Worm (Caenorhabditis elegans) whole organism, L4 larva: ENCODE measurements around the gene clec-204.

Source experiments
- D1046.2 ChIP-seq: fragments of 200-800 bp; sonication (Bioruptor generic); IDR thresholded peaks from 2 replicates; pipeline ENCODE4 v1.3.6; 2022; ENCODE audit warnings: missing genetic modification characterization, missing compliant biosample characterization
- F26F4.8 ChIP-seq: fragments of 200-800 bp; sonication (Bioruptor generic); conservative IDR thresholded peaks from 2 replicates; pipeline ENCODE4 v1.3.6; 2022; ENCODE audit warnings: missing genetic modification characterization, missing compliant biosample characterization
- F44E2.7 ChIP-seq: fragments of 200-800 bp; sonication (Bioruptor generic); IDR thresholded peaks from 2 replicates; pipeline ENCODE4 v2.1.2; 2022; ENCODE audit warnings: missing genetic modification characterization, missing compliant biosample characterization
- Y105C5A.15 ChIP-seq: fragments of 200-800 bp; sonication (Bioruptor generic); IDR thresholded peaks from 2 replicates; pipeline ENCODE4 v1.3.6; 2022; ENCODE audit warnings: missing genetic modification characterization, missing compliant biosample characterization
- Y48G9A.11 ChIP-seq: fragments of 200-800 bp; sonication (Bioruptor generic); IDR thresholded peaks from 2 replicates; pipeline ENCODE4 v1.3.6; 2022; ENCODE audit warnings: missing genetic modification reagents, missing genetic modification characterization, missing compliant biosample characterization
- Y75B8A.6 ChIP-seq: fragments of 200-800 bp; sonication (Bioruptor generic); IDR thresholded peaks from 2 replicates; pipeline ENCODE4 v1.3.6; 2022; ENCODE audit warnings: missing genetic modification reagents, missing genetic modification characterization, missing compliant biosample characterization
- ZK337.2 ChIP-seq: fragments of 200-800 bp; sonication (Bioruptor generic); IDR thresholded peaks from 2 replicates; pipeline ENCODE4 v1.3.6; 2022; ENCODE audit warnings: missing genetic modification reagents, missing genetic modification characterization, missing compliant biosample characterization
- aha-1 ChIP-seq: fragments of 150-350 bp; peaks from one replicate; lab custom pipeline; 2014; ENCODE audit warnings: missing biosample characterization, missing genetic modification characterization
- ceh-44 ChIP-seq: fragments of 200-800 bp; sonication (Bioruptor generic); IDR thresholded peaks from 2 replicates; pipeline ENCODE4 v1.3.6; 2022; ENCODE audit warnings: missing genetic modification reagents, missing genetic modification characterization, missing compliant biosample characterization
- daf-8 ChIP-seq: fragments of 200-800 bp; sonication (Bioruptor generic); IDR thresholded peaks from 2 replicates; pipeline ENCODE4 v1.3.6; 2022; ENCODE audit warnings: missing genetic modification characterization, missing compliant biosample characterization
- dmd-8 ChIP-seq: fragments of 200-800 bp; sonication (Bioruptor generic); IDR thresholded peaks from 2 replicates; pipeline ENCODE4 v1.3.6; 2022; ENCODE audit warnings: missing genetic modification characterization, missing compliant biosample characterization
- dmd-9 ChIP-seq: fragments of 200-800 bp; sonication (Bioruptor generic); IDR thresholded peaks from 2 replicates; pipeline ENCODE4 v1.3.6; 2022; ENCODE audit warnings: missing genetic modification reagents, missing genetic modification characterization, missing compliant biosample characterization
- egl-43 ChIP-seq: fragments of 200-800 bp; sonication (Bioruptor generic); IDR thresholded peaks from 2 replicates; pipeline ENCODE4 v1.3.6; 2022; ENCODE audit warnings: missing genetic modification reagents, missing genetic modification characterization, missing compliant biosample characterization
- hlh-11 ChIP-seq: fragments of 200-800 bp; sonication (Bioruptor generic); optimal IDR thresholded peaks from 2 replicates; lab custom pipeline; 2018; ENCODE audit warnings: mild to moderate bottlenecking, missing genetic modification characterization, missing compliant biosample characterization
- lim-7 ChIP-seq: fragments of 200-800 bp; sonication (Bioruptor generic); IDR thresholded peaks from 2 replicates; pipeline ENCODE4 v1.3.6; 2022; ENCODE audit warnings: missing genetic modification characterization, missing compliant biosample characterization
- lin-29 ChIP-seq: fragments of 200-800 bp; sonication (Bioruptor generic); IDR thresholded peaks from 2 replicates; pipeline ENCODE4 v1.3.6; 2022; ENCODE audit warnings: missing genetic modification reagents, missing genetic modification characterization, missing compliant biosample characterization
- lin-38 ChIP-seq: fragments of 200-800 bp; sonication (Bioruptor generic); IDR thresholded peaks from 2 replicates; pipeline ENCODE4 v1.3.6; 2022; ENCODE audit warnings: missing genetic modification reagents, missing genetic modification characterization, missing compliant biosample characterization
- lsy-2 ChIP-seq, 2 experiments: fragments of 150-350 bp in 1 of 2; sonication (generic microtip) in 1 of 2; optimal IDR thresholded peaks; 2 replicates each; lab custom pipeline; 2014 to 2017; ENCODE audit warnings: missing biosample characterization in 2 of 2, missing genetic modification characterization in 2 of 2
- madf-5 ChIP-seq, 2 experiments: fragments of 200-800 bp; sonication (Bioruptor generic); IDR thresholded peaks; 2 replicates each; pipeline ENCODE4 v1.3.6; 2022; ENCODE audit warnings: missing compliant biosample characterization in 2 of 2, missing genetic modification characterization in 2 of 2
- mdt-29 ChIP-seq: fragments of 200-800 bp; sonication (Bioruptor generic); IDR thresholded peaks from 2 replicates; pipeline ENCODE4 v1.3.6; 2022; ENCODE audit warnings: missing genetic modification reagents, missing genetic modification characterization, missing compliant biosample characterization
- mes-2 ChIP-seq: sonication (generic microtip); optimal IDR thresholded peaks from 2 replicates; lab custom pipeline; 2016; ENCODE audit warnings: missing genotype, mild to moderate bottlenecking, missing genetic modification characterization, missing compliant biosample characterization; ENCODE audit not compliant: poor library complexity, severe bottlenecking
- nhr-11 ChIP-seq: fragments of 150-350 bp; optimal IDR thresholded peaks from 2 replicates; lab custom pipeline; 2014; ENCODE audit warnings: missing biosample characterization, missing genetic modification characterization
- php-3 ChIP-seq: fragments of 200-800 bp; sonication (Bioruptor generic); IDR thresholded peaks from 2 replicates; pipeline ENCODE4 v1.3.6; 2022; ENCODE audit warnings: missing genetic modification reagents, missing genetic modification characterization, missing compliant biosample characterization
- pqm-1 ChIP-seq: sonication (generic microtip); optimal IDR thresholded peaks from 2 replicates; lab custom pipeline; 2017; ENCODE audit warnings: missing biosample characterization, missing genetic modification characterization
- rbr-2 ChIP-seq: sonication (generic microtip); optimal IDR thresholded peaks from 2 replicates; lab custom pipeline; 2016; ENCODE audit warnings: missing genotype, missing genetic modification characterization, missing compliant biosample characterization
- saeg-2 ChIP-seq: fragments of 200-800 bp; sonication (Bioruptor generic); IDR thresholded peaks from 2 replicates; pipeline ENCODE4 v1.3.6; 2022; ENCODE audit warnings: missing genetic modification reagents, missing genetic modification characterization, missing compliant biosample characterization
- tag-97 ChIP-seq: fragments of 200-800 bp; sonication (Bioruptor generic); IDR thresholded peaks from 2 replicates; pipeline ENCODE4 v1.3.6; 2022; ENCODE audit warnings: missing genetic modification characterization, missing compliant biosample characterization
- zag-1 ChIP-seq: fragments of 150-350 bp; optimal IDR thresholded peaks from 2 replicates; lab custom pipeline; 2014; ENCODE audit warnings: missing biosample characterization, missing genetic modification characterization
- zfp-3 ChIP-seq: fragments of 200-800 bp; sonication (Bioruptor generic); conservative IDR thresholded peaks from 2 replicates; pipeline ENCODE4 v1.3.6; 2022; ENCODE audit warnings: missing genetic modification reagents, missing genetic modification characterization, missing compliant biosample characterization
- ztf-11 ChIP-seq: fragments of 150-350 bp; optimal IDR thresholded peaks from 2 replicates; lab custom pipeline; 2014; ENCODE audit warnings: missing biosample characterization, missing genetic modification characterization

Gene clec-204

ce11 chrV:1756856-1757255 lies at the start of gene clec-204:
Gene clec-204 (plus strand): TSS chrV:1757156.
- TF ChIP-seq aha-1 (tag; lab: Kevin White, UChicago): peak; percentile 23
- TF ChIP-seq pqm-1 (tag; lab: Kevin White, UChicago): peak; percentile 55
- no peak for TF ChIP-seq dmd-8 (GFP tag; lab: Robert Waterston, UW)

- no peak for TF ChIP-seq rbr-2
These were observed 48.5 kb upstream of the clec-204 start, which contains the start of gene srw-99 for ce11 chrV:1708441-1708840. Gene srw-99 (plus strand): TSS chrV:1708741.

DNA sequence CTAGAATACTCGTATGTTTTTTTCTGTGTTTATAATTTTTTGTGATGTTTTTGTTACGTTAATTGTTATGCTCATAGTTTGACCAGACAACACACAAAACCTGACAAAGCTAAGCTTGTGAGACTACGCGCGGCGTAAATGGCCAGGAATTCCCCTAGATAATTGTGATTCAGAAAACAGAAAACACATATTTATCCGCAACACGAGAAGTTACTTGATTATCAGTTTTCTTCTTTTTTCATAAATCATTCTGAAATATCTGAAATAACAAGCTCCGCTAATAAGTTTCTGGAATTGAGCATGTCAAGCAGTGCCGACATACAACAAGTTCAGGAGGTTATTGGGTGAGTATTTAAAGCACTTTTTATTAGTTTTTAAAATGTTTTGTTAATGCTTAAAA lies 46.0 kb upstream of the clec-204 start, which contains the start of gene srw-100:
TSS of gene srw-100 (plus strand) at position 301 of the 400 bp plus-strand sequence.
- TF ChIP-seq mes-2 (no peak), nhr-11 (tag; lab: Kevin White, UChicago) (no peak), zag-1 (no peak), hlh-11 (tag; lab: Kevin White, UChicago) (no peak), lin-38 (GFP tag; lab: Robert Waterston, UW) (no peak), lsy-2 (tag; optimal IDR thresholded peaks at IDR 0.05; lab: Kevin White, UChicago) (no peak), Y105C5A.15 (GFP tag; lab: Robert Waterston, UW) (no peak), rbr-2 (no peak), ztf-11 (tag; lab: Kevin White, UChicago) (no peak)

DNA sequence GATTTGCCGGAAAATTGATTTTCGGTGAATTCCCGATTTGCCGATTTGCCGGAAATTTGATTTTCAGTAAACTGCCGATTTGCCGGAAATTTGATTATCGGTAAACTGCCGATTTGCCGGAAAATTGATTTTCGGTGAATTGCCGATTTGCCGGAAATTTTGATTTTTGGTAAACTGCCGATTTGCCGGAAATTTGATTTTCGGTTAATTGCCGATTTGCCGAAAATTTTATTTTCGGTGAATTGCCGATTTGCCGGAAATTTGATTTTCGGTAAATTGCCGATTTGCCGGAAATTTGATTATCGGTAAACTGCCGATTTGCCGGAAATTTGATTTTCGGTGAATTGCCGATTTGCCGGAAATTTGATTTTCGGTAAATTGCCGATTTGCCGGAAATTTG lies 44.5 kb upstream of the clec-204 start:
- TF ChIP-seq dmd-9 (GFP tag; lab: Robert Waterston, UW) (0 out of 2 replicates have a peak, but pooled peaks have one; percentile 34), madf-5 (GFP tag; IDR thresholded peaks at IDR 0.05; lab: Robert Waterston, UW) (0 out of 4 replicates have a peak, but pooled peaks of 1 of the 2 experiments have one; percentile 51), D1046.2 (GFP tag; lab: Robert Waterston, UW) (peak; percentile 70; the same call in 1 of the 2 replicates), F26F4.8 (GFP tag; lab: Robert Waterston, UW) (0 out of 2 replicates have a peak, but pooled peaks have one; percentile 12), tag-97 (GFP tag; lab: Robert Waterston, UW) (0 out of 2 replicates have a peak, but pooled peaks have one; percentile 57)

ce11 chrV:1713761-1714160 lies 43.2 kb upstream of the clec-204 start:
- 0 out of 2 replicates have a peak, but pooled peaks have one; percentile 28 for TF ChIP-seq daf-8 (GFP tag; lab: Robert Waterston, UW)
- peak; percentile 84 for TF ChIP-seq egl-43 (GFP tag; lab: Robert Waterston, UW)
- peak; percentile 92; the same call in 1 of the 2 replicates for TF ChIP-seq F44E2.7 (GFP tag; lab: Robert Waterston, UW)
- peak; percentile 24; the same call in 1 of the 2 replicates for TF ChIP-seq php-3 (GFP tag; lab: Robert Waterston, UW)
- peak; percentile 86 for TF ChIP-seq F26F4.8 (GFP tag; lab: Robert Waterston, UW)
- peak; percentile 26; the same call in 1 of the 2 replicates for TF ChIP-seq D1046.2 (GFP tag; lab: Robert Waterston, UW)
- peak; percentile 8; the same call in 1 of the 2 replicates for TF ChIP-seq lim-7 (GFP tag; lab: Robert Waterston, UW)
- TF ChIP-seq tag-97 (GFP tag; lab: Robert Waterston, UW): 0 out of 2 replicates have a peak, but pooled peaks have one; percentile 57
- peak in 1 of 2 experiments; percentile 93; a peak in 2 of 4 replicates for TF ChIP-seq madf-5 (GFP tag; IDR thresholded peaks at IDR 0.05; lab: Robert Waterston, UW)
- TF ChIP-seq zfp-3 (GFP tag; lab: Robert Waterston, UW): 0 out of 2 replicates have a peak, but pooled peaks have one; percentile 28
- peak; percentile 47; the same call in 1 of the 2 replicates for TF ChIP-seq lin-29 (GFP tag; lab: Robert Waterston, UW)
- TF ChIP-seq Y48G9A.11: peak; percentile 47; the same call in 1 of the 2 replicates
- peak; percentile 66 for TF ChIP-seq saeg-2 (GFP tag; lab: Robert Waterston, UW)
- peak; percentile 6; the same call in 1 of the 2 replicates for TF ChIP-seq ZK337.2
- TF ChIP-seq ceh-44 (GFP tag; lab: Robert Waterston, UW): 0 out of 2 replicates have a peak, but pooled peaks have one; percentile 31
- peak; percentile 58; the same call in 1 of the 2 replicates for TF ChIP-seq mdt-29 (GFP tag; lab: Robert Waterston, UW)
- 0 out of 2 replicates have a peak, but pooled peaks have one; percentile 28 for TF ChIP-seq Y75B8A.6 (GFP tag; lab: Robert Waterston, UW)
